Fruit fly (Drosophila melanogaster): ENCODE results near the gene mura.

DNA sequence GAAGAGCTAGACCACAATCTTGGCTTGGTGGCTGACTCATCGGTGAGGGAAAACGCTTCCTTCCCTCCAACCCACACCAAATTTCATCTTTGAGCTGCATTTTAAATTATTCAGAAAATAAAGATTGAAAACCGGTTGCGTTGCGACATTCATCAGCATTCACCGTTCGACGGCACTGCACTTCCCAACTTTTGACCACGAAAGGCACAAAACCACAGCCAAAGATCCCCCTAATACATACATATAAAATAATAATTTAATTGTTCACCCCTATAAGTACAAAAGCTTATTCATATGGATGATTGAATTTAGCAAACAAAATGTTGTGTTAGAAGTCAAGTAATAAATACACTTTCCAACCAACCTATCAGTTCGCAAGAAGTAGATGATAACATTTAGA, 52.4 kb downstream of the mura start:
- no peak for TF ChIP-seq Hr96 (GFP tag; optimal IDR thresholded peaks at IDR 0.05)
- TF ChIP-seq ovo (GFP tag; optimal IDR thresholded peaks at IDR 0.05), result no peak
- peak; percentile 92 for TF ChIP-seq kay (GFP tag; ENCODE audit: borderline replicate concordance)
- TF ChIP-seq Crg-1 (GFP tag; optimal IDR thresholded peaks at IDR 0.05), result no peak
- no peak for TF ChIP-seq CG33017 (tag; optimal IDR thresholded peaks at IDR 0.05)
- TF ChIP-seq CG11617 (GFP tag; optimal IDR thresholded peaks at IDR 0.05), result no peak
- no peak for TF ChIP-seq Clk (GFP tag; optimal IDR thresholded peaks at IDR 0.05)
- TF ChIP-seq tj (GFP tag; optimal IDR thresholded peaks at IDR 0.05), result no peak
- no peak for TF ChIP-seq CG12768 (GFP tag; optimal IDR thresholded peaks at IDR 0.05)
- no peak for TF ChIP-seq CG7045 (GFP tag; optimal IDR thresholded peaks at IDR 0.05)

Data from whole organism, adult.